Worm (Caenorhabditis elegans) whole organism, young adult: ENCODE results near the gene Y105C5B.9.

ENCODE experiments used
- B0035.1 ChIP-seq: sonication (generic microtip); optimal IDR thresholded peaks from 2 replicates; lab custom pipeline; 2016; ENCODE audit warnings: missing genetic modification characterization, mild to moderate bottlenecking, missing compliant biosample characterization, missing genotype, missing genetic modification reagents
- C17E4.6 ChIP-seq: fragments of 200-800 bp; sonication (Bioruptor generic); IDR thresholded peaks from 2 replicates; pipeline ENCODE4 v1.3.6; 2022; ENCODE audit warnings: missing genetic modification reagents, missing genetic modification characterization, missing compliant biosample characterization
- Y67H2A.10 ChIP-seq: fragments of 200-800 bp; sonication (Bioruptor generic); conservative IDR thresholded peaks from 2 replicates; pipeline ENCODE4 v1.3.6; 2022; ENCODE audit warnings: missing genetic modification reagents, missing genetic modification characterization, missing compliant biosample characterization
- akir-1 ChIP-seq: fragments of 200-800 bp; sonication (Bioruptor generic); optimal IDR thresholded peaks from 2 replicates; lab custom pipeline; 2018; ENCODE audit warnings: mild to moderate bottlenecking, missing genetic modification characterization, moderate library complexity, missing compliant biosample characterization
- ama-1 ChIP-seq, 3 experiments: fragments of 150-350 bp in 1 of 3; sonication (generic microtip) in 2 of 3; optimal IDR thresholded peaks; 2 replicates each; lab custom pipeline; 2014 to 2018; ENCODE audit warnings: missing biosample characterization in 2 of 3, missing genetic modification characterization in 2 of 3, missing genetic modification reagents in 2 of 3
- bed-1 ChIP-seq: fragments of 200-800 bp; sonication (Bioruptor generic); IDR thresholded peaks from 2 replicates; pipeline ENCODE4 v1.3.6; 2022; ENCODE audit warnings: missing genetic modification reagents, missing genetic modification characterization, missing compliant biosample characterization
- ceh-79 ChIP-seq: sonication (generic microtip); optimal IDR thresholded peaks from 2 replicates; lab custom pipeline; 2017; ENCODE audit warnings: mild to moderate bottlenecking, missing genetic modification characterization, missing compliant biosample characterization
- chd-7 ChIP-seq: sonication (generic microtip); optimal IDR thresholded peaks from 2 replicates; lab custom pipeline; 2016; ENCODE audit warnings: mild to moderate bottlenecking, missing genetic modification characterization, moderate library complexity, missing compliant biosample characterization
- die-1 ChIP-seq: sonication (generic microtip); optimal IDR thresholded peaks from 2 replicates; lab custom pipeline; 2016; ENCODE audit warnings: missing genotype, mild to moderate bottlenecking, missing genetic modification characterization, missing compliant biosample characterization
- dpl-1 ChIP-seq: fragments of 150-350 bp; optimal IDR thresholded peaks from 2 replicates; lab custom pipeline; 2014; ENCODE audit warnings: missing biosample characterization, missing genetic modification reagents, missing genetic modification characterization
- hmg-1.2 ChIP-seq: fragments of 200-800 bp; sonication (Bioruptor generic); IDR thresholded peaks from 2 replicates; pipeline ENCODE4 v1.3.6; 2022; ENCODE audit warnings: missing genetic modification reagents, missing genetic modification characterization, missing compliant biosample characterization
- lsy-27 ChIP-seq: sonication (generic microtip); optimal IDR thresholded peaks from 2 replicates; lab custom pipeline; 2017; ENCODE audit warnings: missing genetic modification characterization, mild to moderate bottlenecking, missing compliant biosample characterization, antibody characterized with exemption, missing genotype, borderline replicate concordance; ENCODE audit not compliant: insufficient read depth
- unc-130 ChIP-seq: sonication (generic microtip); optimal IDR thresholded peaks from 2 replicates; lab custom pipeline; 2016; ENCODE audit warnings: missing genetic modification reagents, missing genetic modification characterization, missing compliant biosample characterization
- unc-62 ChIP-seq: fragments of 150-350 bp; optimal IDR thresholded peaks from 2 replicates; lab custom pipeline; 2014; ENCODE audit warnings: missing biosample characterization, missing genetic modification reagents, missing genetic modification characterization

DNA sequence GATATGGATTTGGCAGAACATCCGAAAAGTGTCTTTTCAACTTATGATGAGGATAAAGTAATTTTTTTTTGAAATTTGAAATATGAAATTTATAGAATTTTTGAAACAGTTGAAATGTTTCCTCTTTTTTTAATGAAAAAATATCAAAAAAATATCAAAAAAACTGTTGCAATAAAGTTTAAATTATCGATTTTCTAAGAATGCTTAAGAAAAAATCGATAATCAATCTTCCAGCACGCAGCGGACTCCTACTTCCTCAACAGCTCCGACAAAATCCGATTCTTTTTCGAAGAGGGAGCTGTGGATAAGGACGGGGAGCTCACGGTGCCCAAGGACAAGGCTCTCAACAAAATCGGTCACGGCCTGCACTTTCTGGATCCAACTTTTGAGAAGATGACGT lies 313 bp downstream of the Y105C5B.9 start:
- TF ChIP-seq chd-7 (tag; lab: Kevin White, UChicago), result no peak
- TF ChIP-seq bed-1 (GFP tag; lab: Robert Waterston, UW), result no peak
- no peak for TF ChIP-seq hmg-1.2 (GFP tag; lab: Robert Waterston, UW)
- TF ChIP-seq unc-62 (GFP tag; lab: Kevin White, UChicago), result no peak
- TF ChIP-seq B0035.1 (tag; lab: Kevin White, UChicago), result no peak
- no peak for TF ChIP-seq ama-1 (optimal IDR thresholded peaks at IDR 0.05; lab: Kevin White, UChicago)
- TF ChIP-seq ama-1 (GFP tag; optimal IDR thresholded peaks at IDR 0.05; lab: Kevin White, UChicago), result no peak
- TF ChIP-seq ceh-79 (tag; lab: Kevin White, UChicago), result no peak
- no peak for TF ChIP-seq dpl-1 (GFP tag; lab: Kevin White, UChicago)
- no peak for TF ChIP-seq C17E4.6 (GFP tag; lab: Robert Waterston, UW)
- no peak for TF ChIP-seq unc-130 (GFP tag; lab: Kevin White, UChicago)
- no peak for TF ChIP-seq die-1 (tag; lab: Kevin White, UChicago)
- no peak for TF ChIP-seq lsy-27 (tag; lab: Kevin White, UChicago)
- TF ChIP-seq akir-1 (GFP tag; lab: Kevin White, UChicago), result no peak
- no peak for TF ChIP-seq Y67H2A.10
